Fruit fly (Drosophila melanogaster) whole organism, prepupa: ENCODE results near the gene Mipp1.

Experiments
- CG11294 ChIP-seq: fragments of 200-800 bp; sonication (Bioruptor generic); IDR thresholded peaks from 2 replicates; pipeline ENCODE4 v1.3.6; 2022; ENCODE audit warnings: missing biosample characterization, missing genetic modification characterization
- CG16779 ChIP-seq: fragments of 200-800 bp; sonication (Bioruptor generic); optimal IDR thresholded peaks from 3 replicates; lab custom pipeline; 2017; ENCODE audit warnings: missing biosample characterization, mild to moderate bottlenecking, missing genetic modification characterization
- CG3032 ChIP-seq: fragments of 200-800 bp; optimal IDR thresholded peaks from 2 replicates; lab custom pipeline; 2019; ENCODE audit warnings: missing biosample characterization, mild to moderate bottlenecking, missing genetic modification characterization, moderate library complexity
- CG4318 ChIP-seq: fragments of 200-800 bp; sonication (Bioruptor generic); optimal IDR thresholded peaks from 3 replicates; lab custom pipeline; 2017; ENCODE audit warnings: missing biosample characterization, mild to moderate bottlenecking, missing genetic modification characterization
- CG6163 ChIP-seq: fragments of 200-800 bp; sonication (Bioruptor generic); IDR thresholded peaks from 3 replicates; pipeline ENCODE4 v1.3.6; 2022; ENCODE audit warnings: missing biosample characterization, missing genetic modification characterization
- Ets21C ChIP-seq: fragments of 200-800 bp; sonication (Bioruptor generic); optimal IDR thresholded peaks from 3 replicates; lab custom pipeline; 2016; ENCODE audit warnings: missing biosample characterization, missing genetic modification characterization
- Hr38 ChIP-seq: sonication (Bioruptor generic); optimal IDR thresholded peaks from 2 replicates; lab custom pipeline; 2016; ENCODE audit warnings: missing biosample characterization, missing genetic modification characterization
- Sox102F ChIP-seq: fragments of 200-800 bp; sonication (Bioruptor generic); optimal IDR thresholded peaks from 2 replicates; lab custom pipeline; 2016; ENCODE audit warnings: missing biosample characterization, mild to moderate bottlenecking, missing genetic modification characterization
- Sox14 ChIP-seq: fragments of 200-800 bp; sonication (Bioruptor generic); optimal IDR thresholded peaks from 3 replicates; lab custom pipeline; 2016; ENCODE audit warnings: missing biosample characterization, missing genetic modification characterization
- acj6 ChIP-seq: fragments of 200-800 bp; sonication (Bioruptor generic); optimal IDR thresholded peaks from 3 replicates; lab custom pipeline; 2016; ENCODE audit warnings: missing biosample characterization, missing genetic modification characterization
- eg ChIP-seq: fragments of 200-800 bp; sonication (Bioruptor generic); IDR thresholded peaks from 3 replicates; pipeline ENCODE4 v1.3.6; 2022; ENCODE audit warnings: missing biosample characterization, missing genetic modification characterization
- net ChIP-seq: fragments of 200-800 bp; sonication (Bioruptor generic); optimal IDR thresholded peaks from 3 replicates; lab custom pipeline; 2016; ENCODE audit warnings: missing biosample characterization, missing genetic modification characterization

dm6 chr3L:16587994-16588622 is 15.0 kb upstream of the Mipp1 start:
- TF ChIP-seq acj6 (peak; percentile 30), Sox102F (GFP tag; lab: Kevin White, UChicago) (no peak), CG16779 (no peak), net (no peak), Ets21C (peak; percentile 54), Sox14 (GFP tag; lab: Kevin White, UChicago) (peak; percentile 64), Hr38 (no peak), CG4318 (GFP tag; lab: Kevin White, UChicago) (no peak), CG11294 (GFP tag; lab: Robert Waterston, UW) (no peak), CG3032 (tag; lab: Kevin White, UChicago) (peak; percentile 57), CG6163 (peak; percentile 38; the same call in 1 of the 3 replicates), eg (GFP tag; lab: Robert Waterston, UW) (peak; percentile 73)
